Worm (Caenorhabditis elegans): ENCODE data around the gene rad-23.

Gene rad-23

DNA sequence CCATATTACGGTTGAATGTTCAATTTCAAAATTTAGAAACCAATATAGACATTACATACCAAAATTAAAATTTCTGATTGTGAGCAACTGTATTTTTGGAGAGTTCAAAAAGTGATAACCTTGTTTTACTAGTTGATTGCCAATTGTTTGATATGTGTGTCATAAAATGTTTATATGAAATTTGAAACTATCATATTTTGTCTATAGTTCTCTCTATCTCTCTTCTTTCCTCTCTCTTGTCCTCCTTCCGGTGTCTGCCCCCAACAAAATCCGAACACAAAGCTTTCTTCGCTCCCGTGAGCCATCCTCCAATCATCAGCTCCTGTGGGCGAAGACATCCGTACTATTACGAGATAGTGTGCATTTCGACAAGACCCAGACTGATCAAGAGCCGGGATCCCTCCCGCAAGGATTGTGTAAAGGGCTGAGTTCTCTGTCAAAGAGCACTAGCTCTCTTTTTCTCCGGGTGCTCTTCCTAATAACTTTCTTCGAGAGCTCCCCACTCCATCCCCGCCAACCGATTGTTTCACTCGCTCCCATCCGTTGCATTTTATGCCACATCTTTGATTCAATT is 50.1 kb downstream of the rad-23 start:
- TF ChIP-seq unc-62 (GFP tag; optimal IDR thresholded peaks at IDR 0.05 in 1 of 2) = peak in 1 of 2 experiments; percentile 57
- TF ChIP-seq unc-62 (tag; optimal IDR thresholded peaks at IDR 0.05) = no peak
- TF ChIP-seq hlh-11 (tag; optimal IDR thresholded peaks at IDR 0.05) = peak; percentile 34
- no peak for TF ChIP-seq aly-2 (tag; optimal IDR thresholded peaks at IDR 0.05)
- no peak for TF ChIP-seq zfp-3 (GFP tag; conservative IDR thresholded peaks at IDR 0.05)
- no peak for TF ChIP-seq nhr-48 (tag; optimal IDR thresholded peaks at IDR 0.05)
- TF ChIP-seq nhr-28 (tag; optimal IDR thresholded peaks at IDR 0.05) = no peak
- no peak for TF ChIP-seq tra-1 (GFP tag; IDR thresholded peaks at IDR 0.05)
- no peak for TF ChIP-seq nhr-41 (GFP tag; IDR thresholded peaks at IDR 0.05)
- no peak for TF ChIP-seq nhr-76 (tag; optimal IDR thresholded peaks at IDR 0.05)
- TF ChIP-seq set-16 (GFP tag; IDR thresholded peaks at IDR 0.05) = 0 out of 2 replicates have a peak, but pooled peaks have one; percentile 22
- no peak for TF ChIP-seq vab-7 (GFP tag; IDR thresholded peaks at IDR 0.05)

All from whole organism, L4 larva.